Worm (Caenorhabditis elegans): ENCODE data around the gene ruvb-1.

ce11 chrV:9952396-9952795 is 28.2 kb downstream of the ruvb-1 start, which contains the start of gene mam-5:
- TF ChIP-seq R02D3.7 (tag; optimal IDR thresholded peaks at IDR 0.05) (no peak), snpc-1.2 (GFP tag; IDR thresholded peaks at IDR 0.05) (no peak), unc-62 (GFP tag; optimal IDR thresholded peaks at IDR 0.05 in 1 of 2) (no peak), unc-62 (tag; optimal IDR thresholded peaks at IDR 0.05) (no peak), nhr-42 (GFP tag; IDR thresholded peaks at IDR 0.05) (no peak), ztf-11 (tag; optimal IDR thresholded peaks at IDR 0.05) (no peak), fkh-10 (GFP tag; optimal IDR thresholded peaks at IDR 0.05) (no peak), nhr-25 (tag; optimal IDR thresholded peaks at IDR 0.05; ENCODE audit: borderline replicate concordance, insufficient read depth) (no peak), egl-27 (tag; optimal IDR thresholded peaks at IDR 0.05) (no peak), fos-1 (tag; optimal IDR thresholded peaks at IDR 0.05) (no peak), cey-2 (tag; optimal IDR thresholded peaks at IDR 0.05; ENCODE audit: borderline replicate concordance, insufficient read depth) (no peak), lin-15B (tag; optimal IDR thresholded peaks at IDR 0.05) (no peak)

All from whole organism, L4 larva.